Worm (Caenorhabditis elegans): ENCODE measurements around the gene K08B12.1.

DNA sequence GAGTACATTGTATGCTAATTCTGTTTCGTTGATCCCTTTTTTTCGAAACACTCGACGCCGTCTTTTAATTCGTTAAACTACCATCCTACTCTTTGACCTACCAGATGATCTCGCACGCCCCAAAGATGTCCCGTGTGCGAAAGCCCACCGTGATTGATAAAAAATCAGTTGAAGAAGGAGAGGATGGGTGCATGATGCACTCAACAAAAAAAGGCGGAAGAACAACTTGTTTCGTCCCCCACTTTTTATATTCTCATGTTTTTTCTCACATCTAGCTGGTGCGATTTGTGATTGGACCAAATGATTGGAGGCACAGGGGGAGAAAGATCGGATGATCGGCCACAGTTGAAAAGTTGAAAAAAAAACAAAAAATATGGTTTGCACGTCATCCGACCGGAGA, 20.8 kb upstream of the K08B12.1 start:
- TF ChIP-seq him-1 (tag; optimal IDR thresholded peaks at IDR 0.05) (no peak), W03F9.2 (tag; optimal IDR thresholded peaks at IDR 0.05) (no peak)

Data from whole organism, L4/young adult.